Fruit fly (Drosophila melanogaster): ENCODE results near the gene tim.

tim gene

dm6 chr2L:3532973-3533525 is 25.1 kb upstream of the tim start (continued):
- peak; percentile 40 for TF ChIP-seq tin (GFP tag; optimal IDR thresholded peaks at IDR 0.05)
- peak; percentile 52 for TF ChIP-seq CG4820 (GFP tag; optimal IDR thresholded peaks at IDR 0.05)
- peak; percentile 59 for TF ChIP-seq sisA (GFP tag; IDR thresholded peaks at IDR 0.05)
- no peak for TF ChIP-seq CG2889 (GFP tag; IDR thresholded peaks at IDR 0.05)
- no peak for TF ChIP-seq emc (GFP tag; optimal IDR thresholded peaks at IDR 0.05)
- TF ChIP-seq Spps (tag; optimal IDR thresholded peaks at IDR 0.05): no peak
- TF ChIP-seq CG18764 (GFP tag; optimal IDR thresholded peaks at IDR 0.05): no peak
- TF ChIP-seq CG3838 (GFP tag; optimal IDR thresholded peaks at IDR 0.05): no peak
- no peak for TF ChIP-seq cwo (GFP tag; optimal IDR thresholded peaks at IDR 0.05)
- TF ChIP-seq CG32767 (GFP tag; IDR thresholded peaks at IDR 0.05): no peak
- TF ChIP-seq CG16815 (GFP tag; optimal IDR thresholded peaks at IDR 0.05): peak; percentile 65
- TF ChIP-seq stc (GFP tag; IDR thresholded peaks at IDR 0.05): 0 out of 2 replicates have a peak, but pooled peaks have one; percentile 18
- TF ChIP-seq CG30431 (GFP tag; optimal IDR thresholded peaks at IDR 0.05): peak; percentile 85
- TF ChIP-seq NK7.1 (GFP tag; optimal IDR thresholded peaks at IDR 0.05): no peak
- no peak for TF ChIP-seq CG14860 (GFP tag; IDR thresholded peaks at IDR 0.05; ENCODE audit: partially characterized antibody)
- TF ChIP-seq en (GFP tag; optimal IDR thresholded peaks at IDR 0.05): peak; percentile 61
- no peak for TF ChIP-seq CG17385 (GFP tag; optimal IDR thresholded peaks at IDR 0.05)
- TF ChIP-seq jing (GFP tag; optimal IDR thresholded peaks at IDR 0.05): peak; percentile 5
- TF ChIP-seq CG3163 (GFP tag; optimal IDR thresholded peaks at IDR 0.05): peak; percentile 7
- no peak for TF ChIP-seq Deaf1 (tag; optimal IDR thresholded peaks at IDR 0.05)
- no peak for TF ChIP-seq CG18619 (GFP tag; optimal IDR thresholded peaks at IDR 0.05)
- no peak for TF ChIP-seq Kr (GFP tag; optimal IDR thresholded peaks at IDR 0.05)
- TF ChIP-seq Hmr (GFP tag; optimal IDR thresholded peaks at IDR 0.05): no peak
- no peak for TF ChIP-seq pita (GFP tag; optimal IDR thresholded peaks at IDR 0.05)
- no peak for TF ChIP-seq CG17568 (GFP tag; optimal IDR thresholded peaks at IDR 0.05)
- no peak for TF ChIP-seq BEAF-32 (GFP tag; optimal IDR thresholded peaks at IDR 0.05)
- no peak for TF ChIP-seq CG30020 (tag; optimal IDR thresholded peaks at IDR 0.05)
- TF ChIP-seq trh (GFP tag; optimal IDR thresholded peaks at IDR 0.05): no peak
- TF ChIP-seq tx (GFP tag; optimal IDR thresholded peaks at IDR 0.05): peak; percentile 25
- no peak for TF ChIP-seq Ets97D (GFP tag; optimal IDR thresholded peaks at IDR 0.05)
- peak; percentile 42 for TF ChIP-seq trem (tag; optimal IDR thresholded peaks at IDR 0.05)
- TF ChIP-seq ro (GFP tag; IDR thresholded peaks at IDR 0.05): no peak
- no peak for TF ChIP-seq crc (GFP tag; optimal IDR thresholded peaks at IDR 0.05)
- TF ChIP-seq odd (GFP tag; optimal IDR thresholded peaks at IDR 0.05): no peak
- no peak for TF ChIP-seq hb (GFP tag; IDR thresholded peaks at IDR 0.05; ENCODE audit: partially characterized antibody)
- no peak for TF ChIP-seq hbn (GFP tag; IDR thresholded peaks at IDR 0.05; ENCODE audit: partially characterized antibody)
- no peak for TF ChIP-seq sug (tag; optimal IDR thresholded peaks at IDR 0.05)
- TF ChIP-seq phol (tag; optimal IDR thresholded peaks at IDR 0.05): peak; percentile 66
- no peak for TF ChIP-seq CG2129 (GFP tag; IDR thresholded peaks at IDR 0.05; ENCODE audit: partially characterized antibody)
- TF ChIP-seq z (GFP tag; IDR thresholded peaks at IDR 0.05): no peak
- TF ChIP-seq CG12236 (GFP tag; optimal IDR thresholded peaks at IDR 0.05): peak; percentile 22
- no peak for TF ChIP-seq cas (GFP tag; IDR thresholded peaks at IDR 0.05)
- no peak for TF ChIP-seq danr (GFP tag; IDR thresholded peaks at IDR 0.05)
- TF ChIP-seq al (GFP tag; IDR thresholded peaks at IDR 0.05): no peak
- TF ChIP-seq nerfin-2 (GFP tag; IDR thresholded peaks at IDR 0.05; ENCODE audit: partially characterized antibody): no peak
- peak; percentile 70; the same call in 1 of the 2 replicates for TF ChIP-seq sob (GFP tag; IDR thresholded peaks at IDR 0.05)
- no peak for TF ChIP-seq salm (tag; optimal IDR thresholded peaks at IDR 0.05)
- no peak; the same call in 3 of the 4 replicates for TF ChIP-seq Gug (GFP tag; IDR thresholded peaks at IDR 0.05)
- peak; percentile 21; the same call in 1 of the 2 replicates for TF ChIP-seq CG14667 (GFP tag; IDR thresholded peaks at IDR 0.05)
- no peak for TF ChIP-seq CG3726 (GFP tag; IDR thresholded peaks at IDR 0.05)
- no peak for TF ChIP-seq CG18011 (GFP tag; optimal IDR thresholded peaks at IDR 0.05)
